Fruit fly (Drosophila melanogaster): ENCODE results near the gene CG33920.
A peak's percentile ranks its signal among the peaks of the same experiment; 100 is the strongest.

CG33920 gene

dm6 chr3R:31053784-31054221 is 8.9 kb upstream of the CG33920 start, which contains the start of gene Chchd3 (continued):
- TF ChIP-seq danr (GFP tag; IDR thresholded peaks at IDR 0.05) (no peak), CG14050 (GFP tag; IDR thresholded peaks at IDR 0.05) (no peak), HmgZ (tag; optimal IDR thresholded peaks at IDR 0.05) (peak; percentile 38), CG13123 (GFP tag; optimal IDR thresholded peaks at IDR 0.05) (no peak), CG13424 (tag; optimal IDR thresholded peaks at IDR 0.05) (peak; percentile 25), CG8478 (optimal IDR thresholded peaks at IDR 0.05) (no peak), CG6765 (GFP tag; optimal IDR thresholded peaks at IDR 0.05) (no peak), CG17802 (tag; optimal IDR thresholded peaks at IDR 0.05) (no peak), cas (GFP tag; IDR thresholded peaks at IDR 0.05) (no peak), btn (GFP tag; optimal IDR thresholded peaks at IDR 0.05) (no peak), sisA (GFP tag; IDR thresholded peaks at IDR 0.05) (no peak), CG34224 (GFP tag; IDR thresholded peaks at IDR 0.05; ENCODE audit: partially characterized antibody) (peak; percentile 31; the same call in 2 of the 3 replicates), CG18476 (GFP tag; optimal IDR thresholded peaks at IDR 0.05) (no peak), CG4282 (GFP tag; optimal IDR thresholded peaks at IDR 0.05) (no peak), CG14014 (GFP tag; IDR thresholded peaks at IDR 0.05) (no peak), sqz (GFP tag; optimal IDR thresholded peaks at IDR 0.05) (no peak), CG17829 (tag; optimal IDR thresholded peaks at IDR 0.05) (peak; percentile 5), CoRest (tag; optimal IDR thresholded peaks at IDR 0.05) (peak; percentile 41), nerfin-2 (GFP tag; IDR thresholded peaks at IDR 0.05; ENCODE audit: partially characterized antibody) (no peak), CG7928 (GFP tag; optimal IDR thresholded peaks at IDR 0.05) (peak; percentile 93), CG10209 (GFP tag; optimal IDR thresholded peaks at IDR 0.05) (no peak), pb (GFP tag; optimal IDR thresholded peaks at IDR 0.05) (no peak), Sin3A (optimal IDR thresholded peaks at IDR 0.05) (peak; percentile 79), abd-A (tag; optimal IDR thresholded peaks at IDR 0.05) (no peak), br (optimal IDR thresholded peaks at IDR 0.05) (no peak), insv (GFP tag; optimal IDR thresholded peaks at IDR 0.05) (no peak), CG15696 (tag; optimal IDR thresholded peaks at IDR 0.05) (no peak), org-1 (GFP tag; optimal IDR thresholded peaks at IDR 0.05) (no peak), kah (GFP tag; optimal IDR thresholded peaks at IDR 0.05) (no peak), CG7963 (GFP tag; IDR thresholded peaks at IDR 0.05; ENCODE audit: partially characterized antibody) (no peak), oc (tag; optimal IDR thresholded peaks at IDR 0.05) (no peak), CG1792 (GFP tag; optimal IDR thresholded peaks at IDR 0.05) (no peak), knrl (GFP tag; IDR thresholded peaks at IDR 0.05; ENCODE audit: partially characterized antibody) (peak; percentile 31; the same call in 1 of the 3 replicates), salm (tag; optimal IDR thresholded peaks at IDR 0.05) (no peak), CG11723 (GFP tag; optimal IDR thresholded peaks at IDR 0.05) (no peak), NFAT (GFP tag; IDR thresholded peaks at IDR 0.05) (peak; percentile 20; the same call in 1 of the 2 replicates), row (GFP tag; IDR thresholded peaks at IDR 0.05) (peak; percentile 69), CG2199 (GFP tag; IDR thresholded peaks at IDR 0.05) (no peak), CG17385 (GFP tag; optimal IDR thresholded peaks at IDR 0.05) (no peak), stwl (tag; optimal IDR thresholded peaks at IDR 0.05) (peak; percentile 87), klu (GFP tag; IDR thresholded peaks at IDR 0.05) (no peak), ems (GFP tag; optimal IDR thresholded peaks at IDR 0.05) (no peak), Tbp (GFP tag; optimal IDR thresholded peaks at IDR 0.05) (no peak), Mrtf (GFP tag; IDR thresholded peaks at IDR 0.05) (no peak), pros (GFP tag; optimal IDR thresholded peaks at IDR 0.05) (peak; percentile 22), cad (GFP tag; optimal IDR thresholded peaks at IDR 0.05) (no peak), B-H1 (GFP tag; IDR thresholded peaks at IDR 0.05) (no peak), CG8281 (tag; optimal IDR thresholded peaks at IDR 0.05) (no peak), Dp (GFP tag; optimal IDR thresholded peaks at IDR 0.05) (peak; percentile 78), zfh1 (GFP tag; IDR thresholded peaks at IDR 0.05) (0 out of 3 replicates have a peak, but pooled peaks have one; percentile 21), grn (GFP tag; optimal IDR thresholded peaks at IDR 0.05) (no peak), chif (GFP tag; optimal IDR thresholded peaks at IDR 0.05) (no peak), CG2116 (GFP tag; optimal IDR thresholded peaks at IDR 0.05) (no peak)

All from whole organism, embryonic.